Worm (Caenorhabditis elegans) whole organism, L4 larva: ENCODE data around the gene F23F12.3.

Experiments used
- D1046.2 ChIP-seq: fragments of 200-800 bp; sonication (Bioruptor generic); IDR thresholded peaks from 2 replicates; pipeline ENCODE4 v1.3.6; 2022; ENCODE audit warnings: missing genetic modification characterization, missing compliant biosample characterization
- R02D3.7 ChIP-seq: fragments of 150-350 bp; sonication (generic microtip); optimal IDR thresholded peaks from 3 replicates; lab custom pipeline; 2014; ENCODE audit warnings: missing biosample characterization, missing genetic modification characterization
- T26A8.4 ChIP-seq: fragments of 200-800 bp; sonication (Bioruptor generic); IDR thresholded peaks from 2 replicates; pipeline ENCODE4 v1.3.6; 2022; ENCODE audit warnings: missing genetic modification characterization, missing compliant biosample characterization
- ZK337.2 ChIP-seq: fragments of 200-800 bp; sonication (Bioruptor generic); IDR thresholded peaks from 2 replicates; pipeline ENCODE4 v1.3.6; 2022; ENCODE audit warnings: missing genetic modification reagents, missing genetic modification characterization, missing compliant biosample characterization
- aly-2 ChIP-seq: sonication (generic microtip); optimal IDR thresholded peaks from 2 replicates; lab custom pipeline; 2018; ENCODE audit warnings: missing biosample characterization, missing genetic modification characterization
- arid-1 ChIP-seq: fragments of 200-800 bp; sonication (Bioruptor generic); conservative IDR thresholded peaks from 2 replicates; pipeline ENCODE4 v1.3.6; 2022; ENCODE audit warnings: missing genetic modification reagents, missing genetic modification characterization, missing compliant biosample characterization
- ceh-20 ChIP-seq: fragments of 200-800 bp; sonication (Bioruptor generic); IDR thresholded peaks from 2 replicates; pipeline ENCODE4 v1.3.6; 2022; ENCODE audit warnings: missing genetic modification reagents, missing genetic modification characterization, missing compliant biosample characterization
- ceh-28 ChIP-seq: fragments of 150-350 bp; optimal IDR thresholded peaks from 2 replicates; lab custom pipeline; 2014; ENCODE audit warnings: missing biosample characterization, missing genetic modification reagents, missing genetic modification characterization
- ceh-44 ChIP-seq: fragments of 200-800 bp; sonication (Bioruptor generic); IDR thresholded peaks from 2 replicates; pipeline ENCODE4 v1.3.6; 2022; ENCODE audit warnings: missing genetic modification reagents, missing genetic modification characterization, missing compliant biosample characterization
- daf-12 ChIP-seq: fragments of 150-350 bp; optimal IDR thresholded peaks from 2 replicates; lab custom pipeline; 2014; ENCODE audit warnings: missing biosample characterization, missing genetic modification reagents, missing genetic modification characterization
- daf-16 ChIP-seq, 3 experiments: sonication (generic microtip); optimal IDR thresholded peaks; 2 replicates each; lab custom pipeline; 2016 to 2017; ENCODE audit warnings: missing genetic modification characterization in 3 of 3, missing genetic modification reagents in 3 of 3, mild to moderate bottlenecking in 2 of 3, missing compliant biosample characterization in 2 of 3, missing biosample characterization in 1 of 3, moderate library complexity in 1 of 3
- daf-19 ChIP-seq: fragments of 200-800 bp; sonication (Bioruptor generic); conservative IDR thresholded peaks from 2 replicates; pipeline ENCODE4 v1.3.6; 2022; ENCODE audit warnings: missing genetic modification characterization, missing compliant biosample characterization
- daf-8 ChIP-seq: fragments of 200-800 bp; sonication (Bioruptor generic); IDR thresholded peaks from 2 replicates; pipeline ENCODE4 v1.3.6; 2022; ENCODE audit warnings: missing genetic modification characterization, missing compliant biosample characterization
- dmd-8 ChIP-seq: fragments of 200-800 bp; sonication (Bioruptor generic); IDR thresholded peaks from 2 replicates; pipeline ENCODE4 v1.3.6; 2022; ENCODE audit warnings: missing genetic modification characterization, missing compliant biosample characterization
- egl-27 ChIP-seq: sonication (generic microtip); optimal IDR thresholded peaks from 3 replicates; lab custom pipeline; 2017; ENCODE audit warnings: missing biosample characterization, missing genetic modification reagents, missing genetic modification characterization
- egl-43 ChIP-seq: fragments of 200-800 bp; sonication (Bioruptor generic); IDR thresholded peaks from 2 replicates; pipeline ENCODE4 v1.3.6; 2022; ENCODE audit warnings: missing genetic modification reagents, missing genetic modification characterization, missing compliant biosample characterization
- hif-1 ChIP-seq, 2 experiments: sonication (generic microtip); optimal IDR thresholded peaks; 2 replicates each; lab custom pipeline; 2016 to 2017; ENCODE audit warnings: missing compliant biosample characterization in 2 of 2, missing genetic modification characterization in 2 of 2, missing genetic modification reagents in 2 of 2, missing genotype in 2 of 2, mild to moderate bottlenecking in 1 of 2
- hlh-11 ChIP-seq: fragments of 200-800 bp; sonication (Bioruptor generic); optimal IDR thresholded peaks from 2 replicates; lab custom pipeline; 2018; ENCODE audit warnings: mild to moderate bottlenecking, missing genetic modification characterization, missing compliant biosample characterization
- lin-13 ChIP-seq: fragments of 150-350 bp; optimal IDR thresholded peaks from 2 replicates; lab custom pipeline; 2014; ENCODE audit warnings: missing biosample characterization, missing genetic modification reagents, missing genetic modification characterization
- lin-29 ChIP-seq: fragments of 200-800 bp; sonication (Bioruptor generic); IDR thresholded peaks from 2 replicates; pipeline ENCODE4 v1.3.6; 2022; ENCODE audit warnings: missing genetic modification reagents, missing genetic modification characterization, missing compliant biosample characterization
- lin-38 ChIP-seq: fragments of 200-800 bp; sonication (Bioruptor generic); IDR thresholded peaks from 2 replicates; pipeline ENCODE4 v1.3.6; 2022; ENCODE audit warnings: missing genetic modification reagents, missing genetic modification characterization, missing compliant biosample characterization
- lir-3 ChIP-seq: sonication (generic microtip); optimal IDR thresholded peaks from 2 replicates; lab custom pipeline; 2016; ENCODE audit warnings: mild to moderate bottlenecking, missing genetic modification characterization, missing compliant biosample characterization
- madf-9 ChIP-seq: fragments of 200-800 bp; sonication (Bioruptor generic); conservative IDR thresholded peaks from 2 replicates; pipeline ENCODE4 v1.3.6; 2022; ENCODE audit warnings: missing genetic modification reagents, missing genetic modification characterization, missing compliant biosample characterization
- mdl-1 ChIP-seq, 2 experiments: fragments of 150-350 bp in 1 of 2; sonication (generic microtip) in 1 of 2; optimal IDR thresholded peaks; 2 replicates each; lab custom pipeline; 2014 to 2017; ENCODE audit warnings: missing biosample characterization in 2 of 2, missing genetic modification characterization in 2 of 2
- mes-2 ChIP-seq: sonication (generic microtip); optimal IDR thresholded peaks from 2 replicates; lab custom pipeline; 2016; ENCODE audit warnings: missing genotype, mild to moderate bottlenecking, missing genetic modification characterization, missing compliant biosample characterization; ENCODE audit not compliant: poor library complexity, severe bottlenecking
- nhr-102 ChIP-seq: sonication (generic microtip); optimal IDR thresholded peaks from 2 replicates; lab custom pipeline; 2016; ENCODE audit warnings: mild to moderate bottlenecking, missing genetic modification characterization, moderate library complexity, missing compliant biosample characterization
- nhr-25 ChIP-seq: sonication (generic microtip); optimal IDR thresholded peaks from 2 replicates; lab custom pipeline; 2017; ENCODE audit warnings: missing genetic modification characterization, mild to moderate bottlenecking, missing compliant biosample characterization, antibody characterized with exemption, moderate library complexity, borderline replicate concordance; ENCODE audit not compliant: insufficient read depth
- nhr-42 ChIP-seq: fragments of 200-800 bp; sonication (Bioruptor generic); IDR thresholded peaks from 2 replicates; pipeline ENCODE4 v1.3.6; 2022; ENCODE audit warnings: missing genetic modification characterization, missing compliant biosample characterization
- nhr-6 ChIP-seq: fragments of 150-350 bp; optimal IDR thresholded peaks from 2 replicates; lab custom pipeline; 2014; ENCODE audit warnings: missing biosample characterization, missing genetic modification characterization
- pha-4 ChIP-seq, 2 experiments: fragments of 150-350 bp in 1 of 2; fragments of 200-800 bp in 1 of 2; sonication (Bioruptor generic) in 1 of 2; IDR thresholded peaks in 1 of 2; optimal IDR thresholded peaks in 1 of 2; 2 replicates each; pipeline versions ENCODE4 v1.3.6 to Lab custom; 2014 to 2022; ENCODE audit warnings: missing genetic modification characterization in 2 of 2, missing genetic modification reagents in 2 of 2, missing biosample characterization in 1 of 2, missing compliant biosample characterization in 1 of 2
- pqm-1 ChIP-seq: sonication (generic microtip); optimal IDR thresholded peaks from 2 replicates; lab custom pipeline; 2017; ENCODE audit warnings: missing biosample characterization, missing genetic modification characterization
- set-16 ChIP-seq: fragments of 200-800 bp; sonication (Bioruptor generic); IDR thresholded peaks from 2 replicates; pipeline ENCODE4 v1.3.6; 2022; ENCODE audit warnings: missing genetic modification reagents, missing genetic modification characterization, missing compliant biosample characterization
- skn-1 ChIP-seq: fragments of 150-350 bp; optimal IDR thresholded peaks from 2 replicates; lab custom pipeline; 2014; ENCODE audit warnings: missing biosample characterization, missing genetic modification characterization
- snpc-1.2 ChIP-seq: fragments of 200-800 bp; sonication (Bioruptor generic); IDR thresholded peaks from 2 replicates; pipeline ENCODE4 v1.3.6; 2022; ENCODE audit warnings: missing genetic modification reagents, missing genetic modification characterization, missing compliant biosample characterization
- spr-1 ChIP-seq: sonication (generic microtip); optimal IDR thresholded peaks from 2 replicates; lab custom pipeline; 2016; ENCODE audit warnings: mild to moderate bottlenecking, missing genetic modification characterization, missing compliant biosample characterization
- spr-3 ChIP-seq: fragments of 200-800 bp; sonication (Bioruptor generic); optimal IDR thresholded peaks from 2 replicates; lab custom pipeline; 2018; ENCODE audit warnings: mild to moderate bottlenecking, missing genetic modification characterization, missing compliant biosample characterization
- tag-97 ChIP-seq: fragments of 200-800 bp; sonication (Bioruptor generic); IDR thresholded peaks from 2 replicates; pipeline ENCODE4 v1.3.6; 2022; ENCODE audit warnings: missing genetic modification characterization, missing compliant biosample characterization
- tra-1 ChIP-seq: fragments of 200-800 bp; sonication (Bioruptor generic); IDR thresholded peaks from 2 replicates; pipeline ENCODE4 v1.3.6; 2022; ENCODE audit warnings: missing genetic modification reagents, missing genetic modification characterization, missing compliant biosample characterization
- unc-130 ChIP-seq: sonication (generic microtip); optimal IDR thresholded peaks from 2 replicates; lab custom pipeline; 2016; ENCODE audit warnings: missing genetic modification reagents, missing genetic modification characterization, missing compliant biosample characterization
- unc-39 ChIP-seq: sonication (generic microtip); optimal IDR thresholded peaks from 2 replicates; lab custom pipeline; 2017; ENCODE audit warnings: missing biosample characterization, missing genetic modification characterization
- zag-1 ChIP-seq: fragments of 150-350 bp; optimal IDR thresholded peaks from 2 replicates; lab custom pipeline; 2014; ENCODE audit warnings: missing biosample characterization, missing genetic modification characterization
- zfp-2 ChIP-seq: sonication (generic microtip); optimal IDR thresholded peaks from 2 replicates; lab custom pipeline; 2016; ENCODE audit warnings: mild to moderate bottlenecking, missing genetic modification characterization, missing compliant biosample characterization
- zfp-3 ChIP-seq: fragments of 200-800 bp; sonication (Bioruptor generic); conservative IDR thresholded peaks from 2 replicates; pipeline ENCODE4 v1.3.6; 2022; ENCODE audit warnings: missing genetic modification reagents, missing genetic modification characterization, missing compliant biosample characterization
- zip-2 ChIP-seq: fragments of 150-350 bp; optimal IDR thresholded peaks from 2 replicates; lab custom pipeline; 2014; ENCODE audit warnings: missing biosample characterization, missing genetic modification characterization

F23F12.3 gene

ce11 chrIII:6453665-6454064, 46.6 kb upstream of the F23F12.3 start (continued):
- TF ChIP-seq tra-1 (GFP tag; lab: Robert Waterston, UW) (peak; percentile 43; the same call in 1 of the 2 replicates), hif-1 (tag; optimal IDR thresholded peaks at IDR 0.05; lab: Kevin White, UChicago) (peak in 1 of 2 experiments; percentile 88), dmd-8 (no peak), D1046.2 (no peak), ceh-20 (GFP tag; lab: Robert Waterston, UW) (peak; percentile 74), zfp-3 (no peak), daf-12 (tag; lab: Kevin White, UChicago) (no peak), ceh-28 (no peak), egl-43 (GFP tag; lab: Robert Waterston, UW) (no peak), daf-19 (GFP tag; lab: Robert Waterston, UW) (no peak), madf-9 (GFP tag; lab: Robert Waterston, UW) (0 out of 2 replicates have a peak, but pooled peaks have one; percentile 34), ZK337.2 (GFP tag; lab: Robert Waterston, UW) (no peak), egl-27 (tag; lab: Kevin White, UChicago) (no peak), hlh-11 (tag; lab: Kevin White, UChicago) (peak; percentile 82), lin-29 (no peak), nhr-6 (peak; percentile 88), lir-3 (tag; lab: Kevin White, UChicago) (no peak), unc-130 (GFP tag; lab: Kevin White, UChicago) (peak; percentile 48), pqm-1 (peak; percentile 27), unc-39 (tag; lab: Kevin White, UChicago) (no peak), spr-1 (peak; percentile 80), ceh-44 (GFP tag; lab: Robert Waterston, UW) (no peak), pha-4 (GFP tag; IDR thresholded peaks at IDR 0.05; lab: Robert Waterston, UW) (peak; percentile 52; the same call in 1 of the 2 replicates), pha-4 (tag; optimal IDR thresholded peaks at IDR 0.05; lab: Kevin White, UChicago) (no peak), daf-8 (GFP tag; lab: Robert Waterston, UW) (no peak), nhr-102 (tag; lab: Kevin White, UChicago) (peak; percentile 8), zag-1 (tag; lab: Kevin White, UChicago) (no peak), lin-13 (GFP tag; lab: Kevin White, UChicago) (peak; percentile 73), tag-97 (GFP tag; lab: Robert Waterston, UW) (no peak), arid-1 (GFP tag; lab: Robert Waterston, UW) (peak; percentile 76; the same call in 1 of the 2 replicates), snpc-1.2 (GFP tag; lab: Robert Waterston, UW) (no peak), T26A8.4 (GFP tag; lab: Robert Waterston, UW) (peak; percentile 37; the same call in 1 of the 2 replicates), zip-2 (tag; lab: Kevin White, UChicago) (peak; percentile 39), zfp-2 (tag; lab: Kevin White, UChicago) (no peak), nhr-25 (tag; lab: Kevin White, UChicago) (peak; percentile 60), daf-16 (GFP tag; optimal IDR thresholded peaks at IDR 0.05; lab: Kevin White, UChicago) (no peak), daf-16 (tag; optimal IDR thresholded peaks at IDR 0.05; lab: Kevin White, UChicago) (peak; percentile 67), mes-2 (tag; lab: Kevin White, UChicago) (peak; percentile 93), lin-38 (peak; percentile 83), nhr-42 (GFP tag; lab: Robert Waterston, UW) (0 out of 2 replicates have a peak, but pooled peaks have one; percentile 11), spr-3 (no peak), skn-1 (tag; lab: Kevin White, UChicago) (no peak), set-16 (peak; percentile 21; the same call in 1 of the 2 replicates), aly-2 (tag; lab: Kevin White, UChicago) (no peak), R02D3.7 (tag; lab: Kevin White, UChicago) (no peak), mdl-1 (tag; optimal IDR thresholded peaks at IDR 0.05; lab: Kevin White, UChicago) (peak in 1 of 2 experiments; percentile 66)
